Fruit fly (Drosophila melanogaster) whole organism, pupa: Measurements from ENCODE around the gene CG10011.

Experiments used
- CG10348 ChIP-seq: fragments of 200-800 bp; sonication (Bioruptor generic); IDR thresholded peaks from 2 replicates; pipeline ENCODE4 v1.3.6; 2022; ENCODE audit warnings: missing biosample characterization, missing genetic modification characterization
- CG12605 ChIP-seq: fragments of 200-800 bp; sonication (Bioruptor generic); IDR thresholded peaks from 2 replicates; pipeline ENCODE4 v1.3.6; 2022; ENCODE audit warnings: missing biosample characterization, missing genetic modification characterization
- CG13204 ChIP-seq: fragments of 200-800 bp; sonication (Bioruptor generic); optimal IDR thresholded peaks from 2 replicates; lab custom pipeline; 2018; ENCODE audit warnings: missing biosample characterization, mild to moderate bottlenecking, missing genetic modification characterization, moderate library complexity
- CG14655 ChIP-seq: fragments of 200-800 bp; sonication (Bioruptor generic); optimal IDR thresholded peaks from 3 replicates; lab custom pipeline; 2017; ENCODE audit warnings: mild to moderate bottlenecking, missing biosample characterization, missing genetic modification reagents, missing genetic modification characterization
- CG15710 ChIP-seq: fragments of 200-800 bp; sonication (Bioruptor generic); optimal IDR thresholded peaks from 2 replicates; lab custom pipeline; 2018; ENCODE audit warnings: missing biosample characterization, mild to moderate bottlenecking, missing genetic modification characterization, moderate library complexity
- CG17806 ChIP-seq: fragments of 200-800 bp; sonication (Bioruptor generic); optimal IDR thresholded peaks from 2 replicates; lab custom pipeline; 2018; ENCODE audit warnings: missing biosample characterization, mild to moderate bottlenecking, missing genetic modification characterization, moderate library complexity
- CG32121 ChIP-seq: fragments of 200-800 bp; sonication (Bioruptor generic); IDR thresholded peaks from 2 replicates; pipeline ENCODE4 v1.3.6; 2022; ENCODE audit warnings: missing biosample characterization, missing genetic modification characterization
- CG34367 ChIP-seq: fragments of 200-800 bp; sonication (Bioruptor generic); optimal IDR thresholded peaks from 2 replicates; lab custom pipeline; 2018; ENCODE audit warnings: missing biosample characterization, mild to moderate bottlenecking, missing genetic modification characterization
- CG4496 ChIP-seq: fragments of 200-800 bp; sonication (Bioruptor generic); IDR thresholded peaks from 3 replicates; pipeline ENCODE4 v1.3.6; 2022; ENCODE audit warnings: missing biosample characterization, missing genetic modification characterization
- CG8159 ChIP-seq: fragments of 200-800 bp; sonication (Bioruptor generic); optimal IDR thresholded peaks from 3 replicates; lab custom pipeline; 2018; ENCODE audit warnings: missing biosample characterization, mild to moderate bottlenecking, missing genetic modification characterization, moderate library complexity
- CG8301 ChIP-seq: fragments of 200-800 bp; sonication (Bioruptor generic); optimal IDR thresholded peaks from 2 replicates; lab custom pipeline; 2018; ENCODE audit warnings: missing biosample characterization, mild to moderate bottlenecking, missing genetic modification characterization
- CG9948 ChIP-seq: fragments of 200-800 bp; sonication (Bioruptor generic); optimal IDR thresholded peaks from 2 replicates; lab custom pipeline; 2018; ENCODE audit warnings: missing biosample characterization, mild to moderate bottlenecking, missing genetic modification characterization, moderate library complexity
- D1 ChIP-seq: fragments of 200-800 bp; sonication (Bioruptor generic); optimal IDR thresholded peaks from 2 replicates; lab custom pipeline; 2018; ENCODE audit warnings: missing biosample characterization, mild to moderate bottlenecking, missing genetic modification characterization, moderate library complexity
- EcR ChIP-seq: fragments of 200-800 bp; sonication (Bioruptor generic); optimal IDR thresholded peaks from 3 replicates; lab custom pipeline; 2019; ENCODE audit warnings: missing biosample characterization, missing genetic modification characterization, mild to moderate bottlenecking, moderate library complexity, missing genetic modification reagents
- Ets98B ChIP-seq: fragments of 200-800 bp; sonication (Bioruptor generic); IDR thresholded peaks from 2 replicates; pipeline ENCODE4 v1.3.6; 2022; ENCODE audit warnings: missing biosample characterization, missing genetic modification characterization
- Pif1A ChIP-seq: fragments of 200-800 bp; sonication (Bioruptor generic); optimal IDR thresholded peaks from 3 replicates; lab custom pipeline; 2016; ENCODE audit warnings: missing biosample characterization, missing genetic modification characterization
- Pif1B ChIP-seq: fragments of 200-800 bp; sonication (Bioruptor generic); optimal IDR thresholded peaks from 3 replicates; lab custom pipeline; 2016; ENCODE audit warnings: missing biosample characterization, missing genetic modification characterization
- Snoo ChIP-seq: fragments of 200-800 bp; sonication (Bioruptor generic); optimal IDR thresholded peaks from 3 replicates; lab custom pipeline; 2017; ENCODE audit warnings: missing biosample characterization, mild to moderate bottlenecking, missing genetic modification characterization, inconsistent platforms
- fd96Ca ChIP-seq: fragments of 200-800 bp; sonication (Bioruptor generic); IDR thresholded peaks from 3 replicates; pipeline ENCODE4 v1.3.6; 2022; ENCODE audit warnings: missing biosample characterization, missing genetic modification characterization
- gl ChIP-seq: fragments of 200-800 bp; sonication (Bioruptor generic); optimal IDR thresholded peaks from 2 replicates; lab custom pipeline; 2018; ENCODE audit warnings: missing biosample characterization, mild to moderate bottlenecking, missing genetic modification characterization
- rn ChIP-seq: fragments of 200-800 bp; sonication (Bioruptor generic); IDR thresholded peaks from 2 replicates; pipeline ENCODE4 v1.3.6; 2022; ENCODE audit warnings: missing biosample characterization, missing genetic modification characterization

CG10011 gene

DNA sequence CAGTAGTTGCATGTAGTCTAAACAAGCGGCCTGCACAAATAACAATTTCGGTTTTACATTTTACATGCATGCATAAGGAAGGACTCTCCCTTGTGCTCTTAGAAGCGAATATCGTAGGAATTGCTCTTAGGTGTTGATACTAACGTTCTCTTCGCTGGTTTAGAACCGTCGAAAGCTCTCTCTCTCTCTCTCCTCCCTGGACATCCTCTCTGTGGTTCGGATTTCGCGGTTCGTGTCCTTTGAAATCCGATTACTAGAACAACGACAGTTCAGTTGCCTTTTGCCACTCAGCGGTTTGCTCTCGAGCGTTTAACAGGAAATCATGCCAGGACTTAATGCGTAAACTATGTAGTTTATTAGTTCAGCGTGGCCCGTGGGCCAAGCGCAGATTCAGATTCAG, 19.7 kb upstream of the CG10011 start:
- no peak for TF ChIP-seq CG32121 (GFP tag; lab: Robert Waterston, UW)
- no peak for TF ChIP-seq CG15710 (tag; lab: Kevin White, UChicago)
- no peak for TF ChIP-seq CG34367 (tag; lab: Kevin White, UChicago)
- no peak for TF ChIP-seq gl
- TF ChIP-seq Pif1A, result no peak
- no peak for TF ChIP-seq Snoo
- no peak for TF ChIP-seq CG10348 (GFP tag; lab: Robert Waterston, UW)
- TF ChIP-seq CG4496 (GFP tag; lab: Robert Waterston, UW), result no peak
- TF ChIP-seq EcR (GFP tag; lab: Kevin White, UChicago), result no peak

DNA sequence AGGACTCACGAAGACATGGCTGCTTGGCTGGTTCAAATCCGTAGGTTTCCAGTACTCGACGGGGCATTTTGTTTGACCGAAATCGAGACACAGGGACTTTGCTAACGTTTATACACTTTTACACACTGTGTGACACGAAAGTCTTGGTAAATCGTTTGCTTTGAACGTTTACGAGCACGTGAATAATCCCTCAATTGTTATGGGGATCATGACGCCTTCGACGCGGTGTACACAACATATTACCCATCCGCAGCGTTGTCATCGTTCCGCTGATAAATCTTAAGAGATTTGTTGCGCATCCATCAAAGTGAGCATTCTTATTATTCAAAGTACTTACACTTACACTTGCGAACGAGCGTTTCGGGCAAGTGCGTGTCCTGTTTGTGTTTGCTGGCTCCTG, 15.5 kb upstream of the CG10011 start, which contains the start of gene CG31050:
TSS of gene CG31050 (minus strand) at position 101 of the 400 bp plus-strand sequence.
- TF ChIP-seq D1 (tag; lab: Kevin White, UChicago) (no peak), Snoo (no peak), CG13204 (GFP tag; lab: Kevin White, UChicago) (no peak), CG17806 (tag; lab: Kevin White, UChicago) (no peak)

DNA sequence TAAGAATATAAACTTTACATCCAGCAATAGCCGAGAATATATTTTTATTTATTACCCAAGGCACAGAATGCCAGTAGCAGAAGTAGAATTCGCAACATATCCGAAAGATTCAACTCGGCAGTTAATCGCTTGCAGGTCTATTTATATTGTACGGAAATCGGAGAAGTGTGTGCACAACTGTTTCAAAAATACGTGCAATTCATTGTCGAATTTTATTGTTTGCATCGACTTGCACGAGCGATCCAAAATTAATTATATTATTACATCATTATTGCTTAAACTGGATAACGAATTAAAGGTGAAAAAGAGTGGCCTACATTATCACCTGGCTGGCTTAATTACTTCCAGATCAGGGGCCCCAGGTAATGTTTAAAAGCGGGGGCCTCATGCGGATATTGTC, 7.9 kb upstream of the CG10011 start, which contains the start of gene CG14062:
TSS of gene CG14062 (minus strand) at position 101 of the 400 bp plus-strand sequence.
- TF ChIP-seq fd96Ca (no peak), CG15710 (tag; lab: Kevin White, UChicago) (no peak), Snoo (no peak), CG4496 (GFP tag; lab: Robert Waterston, UW) (no peak), CG14655 (GFP tag; lab: Kevin White, UChicago) (no peak), Pif1B (GFP tag; lab: Kevin White, UChicago) (no peak)

- TF ChIP-seq gl (no peak), Pif1A (no peak), CG32121 (GFP tag; lab: Robert Waterston, UW) (no peak), CG12605 (GFP tag; lab: Robert Waterston, UW) (no peak), CG8159 (tag; lab: Kevin White, UChicago) (no peak), CG34367 (tag; lab: Kevin White, UChicago) (no peak), Pif1B (GFP tag; lab: Kevin White, UChicago) (no peak), CG15710 (tag; lab: Kevin White, UChicago) (no peak), CG10348 (GFP tag; lab: Robert Waterston, UW) (no peak), CG8301 (no peak), rn (GFP tag; lab: Robert Waterston, UW) (no peak)
These were observed 1.2 kb upstream of the CG10011 start, which contains the start of gene CG9988 for dm6 chr3R:28636111-28636510. Gene CG9988, plus strand, starts transcription at chr3R:28636411.

DNA sequence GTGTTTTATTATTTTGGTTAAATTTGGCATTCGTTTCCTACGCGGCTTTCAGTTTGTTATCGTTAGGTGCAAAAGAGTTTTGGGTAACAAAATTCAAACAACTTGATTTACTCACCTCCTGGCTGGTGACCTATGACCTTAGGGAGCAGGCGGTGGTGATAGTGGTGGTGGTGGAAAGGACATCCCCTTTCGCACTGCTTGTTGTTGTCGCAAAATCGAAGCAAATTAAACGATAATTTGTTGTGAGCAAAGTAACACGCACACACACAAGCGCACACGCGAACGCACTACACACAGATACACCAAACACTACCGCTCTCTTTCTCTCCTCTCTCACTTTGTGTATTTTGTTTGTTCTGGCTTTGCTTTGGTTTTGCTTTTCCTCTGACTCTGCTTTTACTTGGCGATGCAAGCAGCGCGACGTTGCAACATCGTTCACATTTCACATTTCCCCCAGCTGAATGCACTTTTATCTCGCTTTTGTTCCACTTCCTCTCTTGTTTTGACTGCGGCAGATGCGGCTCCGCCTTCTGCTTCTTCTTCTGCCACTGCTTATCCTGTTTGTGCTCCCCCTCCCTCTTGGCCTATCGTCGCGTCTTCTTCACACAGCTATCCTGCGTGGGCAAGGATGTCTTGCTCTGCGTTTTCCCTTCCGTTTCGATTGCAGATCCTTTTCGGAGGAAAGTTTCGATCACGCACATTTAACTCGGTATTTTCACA, 478 bp downstream of the CG10011 start:
- TF ChIP-seq CG13204 (GFP tag; lab: Kevin White, UChicago) (peak; percentile 24), gl (no peak), CG32121 (GFP tag; lab: Robert Waterston, UW) (no peak), CG34367 (tag; lab: Kevin White, UChicago) (no peak), Pif1B (GFP tag; lab: Kevin White, UChicago) (peak; percentile 10), CG14655 (GFP tag; lab: Kevin White, UChicago) (no peak), CG8301 (no peak), Ets98B (no peak), CG17806 (tag; lab: Kevin White, UChicago) (no peak), CG9948 (no peak), EcR (GFP tag; lab: Kevin White, UChicago) (peak; percentile 10), CG15710 (tag; lab: Kevin White, UChicago) (peak; percentile 18), CG4496 (GFP tag; lab: Robert Waterston, UW) (no peak), fd96Ca (no peak), CG10348 (GFP tag; lab: Robert Waterston, UW) (no peak), Snoo (no peak), CG12605 (GFP tag; lab: Robert Waterston, UW) (no peak), rn (GFP tag; lab: Robert Waterston, UW) (0 out of 2 replicates have a peak, but pooled peaks have one; percentile 8), CG8159 (tag; lab: Kevin White, UChicago) (no peak), D1 (tag; lab: Kevin White, UChicago) (no peak), Pif1A (no peak)
- TF ChIP-seq, all 21 proteins: peak for 5

DNA sequence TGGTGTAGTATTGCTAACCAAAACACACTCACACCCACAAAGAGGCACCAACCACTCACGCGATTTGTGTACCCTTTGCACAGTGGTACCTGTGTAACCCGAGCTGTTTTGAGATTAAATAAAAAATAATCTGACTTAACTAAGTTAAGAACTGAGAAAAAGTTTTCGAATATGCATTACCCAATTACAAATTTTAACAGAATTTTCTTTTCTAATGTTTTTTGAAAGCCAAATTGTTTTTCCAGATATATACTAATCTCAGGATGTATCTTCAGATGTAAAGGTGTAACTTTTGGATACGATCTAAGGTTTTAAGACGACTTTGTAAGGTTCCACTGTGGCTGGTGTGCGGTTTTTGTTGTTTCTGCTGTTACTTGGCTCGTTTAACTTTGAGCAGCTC, 1.2 kb downstream of the CG10011 start:
- TF ChIP-seq Snoo, result peak; percentile 54
- TF ChIP-seq CG13204 (GFP tag; lab: Kevin White, UChicago), result no peak
- TF ChIP-seq CG9948, result peak; percentile 33
- TF ChIP-seq CG34367 (tag; lab: Kevin White, UChicago), result peak; percentile 23
- TF ChIP-seq gl, result no peak
- TF ChIP-seq CG12605 (GFP tag; lab: Robert Waterston, UW), result no peak
- TF ChIP-seq CG32121 (GFP tag; lab: Robert Waterston, UW), result peak; percentile 60
- TF ChIP-seq CG10348 (GFP tag; lab: Robert Waterston, UW), result no peak
- peak; percentile 34; the same call in 1 of the 3 replicates for TF ChIP-seq CG4496 (GFP tag; lab: Robert Waterston, UW)
- TF ChIP-seq Pif1B (GFP tag; lab: Kevin White, UChicago), result peak; percentile 62
- peak; percentile 53 for TF ChIP-seq CG17806 (tag; lab: Kevin White, UChicago)
- no peak for TF ChIP-seq D1 (tag; lab: Kevin White, UChicago)
- peak; percentile 61 for TF ChIP-seq rn (GFP tag; lab: Robert Waterston, UW)
- TF ChIP-seq EcR (GFP tag; lab: Kevin White, UChicago), result no peak
- TF ChIP-seq Pif1A, result peak; percentile 73
- peak; percentile 14; the same call in 1 of the 3 replicates for TF ChIP-seq fd96Ca
- TF ChIP-seq CG8301, result peak; percentile 54
- TF ChIP-seq Ets98B, result peak; percentile 47
- peak; percentile 56 for TF ChIP-seq CG8159 (tag; lab: Kevin White, UChicago)
- peak; percentile 54 for TF ChIP-seq CG15710 (tag; lab: Kevin White, UChicago)
- peak; percentile 66 for TF ChIP-seq CG14655 (GFP tag; lab: Kevin White, UChicago)
